Worm (Caenorhabditis elegans) whole organism, late embryonic: Measurements from ENCODE around the gene add-1.

ENCODE experiments used
- ets-4 ChIP-seq: sonication (generic microtip); optimal IDR thresholded peaks from 2 replicates; lab custom pipeline; 2016; ENCODE audit warnings: missing genetic modification characterization, missing compliant biosample characterization
- nfya-1 ChIP-seq: sonication (generic microtip); optimal IDR thresholded peaks from 2 replicates; lab custom pipeline; 2017; ENCODE audit warnings: missing genetic modification characterization, mild to moderate bottlenecking, missing compliant biosample characterization, antibody characterized with exemption, moderate library complexity
- pqm-1 ChIP-seq: sonication (generic microtip); optimal IDR thresholded peaks from 2 replicates; lab custom pipeline; 2016; ENCODE audit warnings: missing genetic modification characterization, missing compliant biosample characterization
- tbx-2 ChIP-seq: sonication (generic microtip); optimal IDR thresholded peaks from 2 replicates; lab custom pipeline; 2016; ENCODE audit warnings: missing genetic modification characterization, missing compliant biosample characterization

- TF ChIP-seq ets-4 (tag; lab: Kevin White, UChicago) (no peak), tbx-2 (tag; lab: Kevin White, UChicago) (no peak), nfya-1 (tag; lab: Kevin White, UChicago) (no peak), pqm-1 (tag; lab: Kevin White, UChicago) (no peak)
Measured at ce11 chrX:4899623-4900022, 39.8 kb upstream of the add-1 start.
